Fruit fly (Drosophila melanogaster) whole organism, embryonic: ENCODE results near the gene CG32847.

Source experiments
- Atf6 ChIP-seq: fragments of 200-800 bp; sonication (Bioruptor generic); IDR thresholded peaks from 2 replicates; pipeline ENCODE4 v1.3.6; 2022; ENCODE audit warnings: missing biosample characterization, missing genetic modification characterization
- Blimp-1 ChIP-seq: fragments of 200-800 bp; sonication (Bioruptor generic); optimal IDR thresholded peaks from 3 replicates; lab custom pipeline; 2018; ENCODE audit warnings: missing biosample characterization, missing genetic modification characterization, mild to moderate bottlenecking, moderate library complexity, missing genetic modification reagents
- C15 ChIP-seq: fragments of 200-800 bp; sonication (Bioruptor generic); IDR thresholded peaks from 3 replicates; pipeline ENCODE4 v1.3.6; 2022; ENCODE audit warnings: missing biosample characterization, missing genetic modification characterization
- CG11504 ChIP-seq: fragments of 200-800 bp; sonication (Bioruptor generic); optimal IDR thresholded peaks from 3 replicates; lab custom pipeline; 2019; ENCODE audit warnings: missing biosample characterization, mild to moderate bottlenecking, missing genetic modification characterization, moderate library complexity
- CG13424 ChIP-seq: fragments of 200-800 bp; sonication (Bioruptor generic); optimal IDR thresholded peaks from 2 replicates; lab custom pipeline; 2019; ENCODE audit warnings: missing biosample characterization, mild to moderate bottlenecking, missing genetic modification characterization, moderate library complexity
- CG15269 ChIP-seq: fragments of 200-800 bp; sonication (Bioruptor generic); optimal IDR thresholded peaks from 2 replicates; lab custom pipeline; 2018; ENCODE audit warnings: missing biosample characterization, mild to moderate bottlenecking, missing genetic modification characterization, moderate library complexity
- CG15601 ChIP-seq: fragments of 200-800 bp; sonication (Bioruptor generic); optimal IDR thresholded peaks from 3 replicates; lab custom pipeline; 2019; ENCODE audit warnings: missing biosample characterization, mild to moderate bottlenecking, missing genetic modification characterization, moderate library complexity
- CG17361 ChIP-seq: fragments of 200-800 bp; sonication (Bioruptor generic); IDR thresholded peaks from 3 replicates; pipeline ENCODE4 v1.3.6; 2022; ENCODE audit warnings: missing biosample characterization, missing genetic modification characterization
- CG1792 ChIP-seq: fragments of 200-800 bp; sonication (Bioruptor generic); optimal IDR thresholded peaks from 2 replicates; lab custom pipeline; 2016; ENCODE audit warnings: missing biosample characterization, missing genetic modification characterization
- CG1832 ChIP-seq: fragments of 200-800 bp; sonication (Bioruptor generic); optimal IDR thresholded peaks from 2 replicates; lab custom pipeline; 2017; ENCODE audit warnings: missing biosample characterization, mild to moderate bottlenecking, missing genetic modification characterization, inconsistent platforms
- CG2129 ChIP-seq: fragments of 200-800 bp; sonication (Bioruptor generic); IDR thresholded peaks from 2 replicates; pipeline ENCODE4 v1.3.6; 2022; ENCODE audit warnings: missing biosample characterization, missing genetic modification characterization; ENCODE audit not compliant: partially characterized antibody
- CG2712 ChIP-seq: fragments of 200-800 bp; optimal IDR thresholded peaks from 3 replicates; lab custom pipeline; 2019; ENCODE audit warnings: missing biosample characterization, mild to moderate bottlenecking, missing genetic modification characterization, moderate library complexity
- CG4404 ChIP-seq: fragments of 200-800 bp; sonication (Bioruptor generic); IDR thresholded peaks from 2 replicates; pipeline ENCODE4 v1.3.6; 2022; ENCODE audit warnings: missing biosample characterization, missing genetic modification characterization
- CG6272 ChIP-seq: fragments of 200-800 bp; sonication (Bioruptor generic); IDR thresholded peaks from 2 replicates; pipeline ENCODE4 v1.3.6; 2022; ENCODE audit warnings: missing biosample characterization, missing genetic modification characterization
- CG6683 ChIP-seq: fragments of 200-800 bp; sonication (Bioruptor generic); optimal IDR thresholded peaks from 2 replicates; lab custom pipeline; 2017; ENCODE audit warnings: missing biosample characterization, mild to moderate bottlenecking, missing genetic modification characterization, missing genetic modification reagents
- CG6854 ChIP-seq: fragments of 200-800 bp; sonication (Bioruptor generic); optimal IDR thresholded peaks from 3 replicates; lab custom pipeline; 2017; ENCODE audit warnings: missing biosample characterization, mild to moderate bottlenecking, missing genetic modification characterization
- CG7556 ChIP-seq: fragments of 200-800 bp; sonication (Bioruptor generic); optimal IDR thresholded peaks from 2 replicates; lab custom pipeline; 2017; ENCODE audit warnings: missing biosample characterization, mild to moderate bottlenecking, missing genetic modification characterization
- Camta ChIP-seq: fragments of 200-800 bp; sonication (Bioruptor generic); optimal IDR thresholded peaks from 2 replicates; lab custom pipeline; 2016; ENCODE audit warnings: missing biosample characterization, missing genetic modification characterization
- CoRest ChIP-seq: fragments of 200-800 bp; sonication (Bioruptor generic); optimal IDR thresholded peaks from 3 replicates; lab custom pipeline; 2018; ENCODE audit warnings: missing biosample characterization, mild to moderate bottlenecking, missing genetic modification characterization, moderate library complexity
- Eip74EF ChIP-seq, 2 experiments: fragments of 200-800 bp in 1 of 2; fragments of >200 bp in 1 of 2; sonication (Bioruptor generic) in 1 of 2; optimal IDR thresholded peaks; 2 replicates each; lab custom pipeline; 2017 to 2019; ENCODE audit warnings: missing biosample characterization in 2 of 2, missing genetic modification characterization in 2 of 2, mild to moderate bottlenecking in 1 of 2, moderate library complexity in 1 of 2
- Gug ChIP-seq: fragments of 200-800 bp; sonication (Bioruptor generic); IDR thresholded peaks from 4 replicates; pipeline ENCODE4 v1.3.6; 2022; ENCODE audit warnings: missing biosample characterization, missing genetic modification characterization
- HHEX ChIP-seq: fragments of 200-800 bp; sonication (Bioruptor generic); optimal IDR thresholded peaks from 3 replicates; lab custom pipeline; 2017; ENCODE audit warnings: missing biosample characterization, mild to moderate bottlenecking, missing genetic modification characterization, missing genetic modification reagents
- HLH54F ChIP-seq: fragments of 200-800 bp; sonication (Bioruptor generic); optimal IDR thresholded peaks from 3 replicates; lab custom pipeline; 2016; ENCODE audit warnings: missing biosample characterization, missing genetic modification characterization
- Hmr ChIP-seq: fragments of 200-800 bp; sonication (Bioruptor generic); optimal IDR thresholded peaks from 3 replicates; lab custom pipeline; 2017; ENCODE audit warnings: mild to moderate bottlenecking, missing biosample characterization, missing genetic modification reagents, missing genetic modification characterization
- Hmx ChIP-seq: fragments of 200-800 bp; sonication (Bioruptor generic); optimal IDR thresholded peaks from 2 replicates; lab custom pipeline; 2016; ENCODE audit warnings: missing biosample characterization, missing genetic modification characterization
- Hr78 ChIP-seq, 2 experiments: fragments of 200-800 bp in 1 of 2; fragments of >200 bp in 1 of 2; sonication (Bioruptor generic) in 1 of 2; optimal IDR thresholded peaks; 2 replicates each; lab custom pipeline; 2017 to 2019; ENCODE audit warnings: missing biosample characterization in 2 of 2, missing genetic modification characterization in 2 of 2, mild to moderate bottlenecking in 1 of 2, moderate library complexity in 1 of 2
- Med ChIP-seq: fragments of 200-800 bp; sonication (Bioruptor generic); peaks from one replicate; lab custom pipeline; 2016; ENCODE audit warnings: missing biosample characterization, missing genetic modification characterization, mild to moderate bottlenecking, inconsistent platforms, moderate library complexity
- NFAT ChIP-seq: fragments of 200-800 bp; sonication (Bioruptor generic); IDR thresholded peaks from 2 replicates; pipeline ENCODE4 v1.3.6; 2022; ENCODE audit warnings: missing biosample characterization, missing genetic modification characterization
- Neu2 ChIP-seq: fragments of 200-800 bp; sonication (Bioruptor generic); optimal IDR thresholded peaks from 3 replicates; lab custom pipeline; 2016; ENCODE audit warnings: missing biosample characterization, missing genetic modification characterization, borderline replicate concordance
- Opbp ChIP-seq: fragments of 200-800 bp; sonication (Bioruptor generic); IDR thresholded peaks from 3 replicates; pipeline ENCODE4 v1.3.6; 2022; ENCODE audit warnings: missing biosample characterization, missing genetic modification characterization; ENCODE audit not compliant: partially characterized antibody
- Poxn ChIP-seq: fragments of 200-800 bp; sonication (Bioruptor generic); IDR thresholded peaks from 2 replicates; pipeline ENCODE4 v1.3.6; 2022; ENCODE audit warnings: missing biosample characterization, missing genetic modification characterization
- Sox100B ChIP-seq: fragments of 200-800 bp; sonication (Bioruptor generic); optimal IDR thresholded peaks from 3 replicates; lab custom pipeline; 2018; ENCODE audit warnings: missing biosample characterization, mild to moderate bottlenecking, missing genetic modification characterization
- Sry-β ChIP-seq: fragments of 200-800 bp; sonication (Bioruptor generic); optimal IDR thresholded peaks from 2 replicates; lab custom pipeline; 2018; ENCODE audit warnings: missing biosample characterization, mild to moderate bottlenecking, missing genetic modification characterization, moderate library complexity
- Vsx1 ChIP-seq: fragments of 200-800 bp; sonication (Bioruptor generic); optimal IDR thresholded peaks from 2 replicates; lab custom pipeline; 2017; ENCODE audit warnings: missing biosample characterization, mild to moderate bottlenecking, missing genetic modification characterization, missing genetic modification reagents
- dm ChIP-seq: fragments of 200-800 bp; sonication (Bioruptor generic); optimal IDR thresholded peaks from 3 replicates; lab custom pipeline; 2016; ENCODE audit warnings: missing biosample characterization, missing genetic modification characterization
- dmrt99B ChIP-seq: fragments of 200-800 bp; sonication (Bioruptor generic); optimal IDR thresholded peaks from 2 replicates; lab custom pipeline; 2018; ENCODE audit warnings: missing biosample characterization, mild to moderate bottlenecking, missing genetic modification characterization, moderate library complexity
- gcm ChIP-seq: fragments of 200-800 bp; sonication (Bioruptor generic); optimal IDR thresholded peaks from 2 replicates; lab custom pipeline; 2019; ENCODE audit warnings: missing biosample characterization, mild to moderate bottlenecking, missing genetic modification characterization, moderate library complexity
- gem ChIP-seq: fragments of 200-800 bp; sonication (Bioruptor generic); optimal IDR thresholded peaks from 2 replicates; lab custom pipeline; 2019; ENCODE audit warnings: missing biosample characterization, mild to moderate bottlenecking, missing genetic modification characterization, moderate library complexity
- gsb-n ChIP-seq: fragments of 200-800 bp; sonication (Bioruptor generic); optimal IDR thresholded peaks from 3 replicates; lab custom pipeline; 2018; ENCODE audit warnings: missing biosample characterization, mild to moderate bottlenecking, missing genetic modification characterization
- h ChIP-seq: fragments of >200 bp; optimal IDR thresholded peaks from 2 replicates; lab custom pipeline; 2017
- hkb ChIP-seq, 2 experiments: fragments of 200-800 bp in 1 of 2; fragments of >200 bp in 1 of 2; sonication (Bioruptor generic) in 1 of 2; IDR thresholded peaks in 1 of 2; optimal IDR thresholded peaks in 1 of 2; 2 replicates each; pipeline versions ENCODE4 v1.3.6 to Lab custom; 2017 to 2022; ENCODE audit warnings: missing biosample characterization in 1 of 2, missing genetic modification characterization in 1 of 2
- ind ChIP-seq: fragments of 200-800 bp; sonication (Bioruptor generic); optimal IDR thresholded peaks from 3 replicates; lab custom pipeline; 2016; ENCODE audit warnings: missing biosample characterization, missing genetic modification characterization
- peb ChIP-seq: fragments of 200-800 bp; sonication (Bioruptor generic); IDR thresholded peaks from 2 replicates; pipeline ENCODE4 v1.3.6; 2022; ENCODE audit warnings: missing biosample characterization, missing genetic modification characterization
- pho ChIP-seq: fragments of 200-800 bp; sonication (Bioruptor generic); optimal IDR thresholded peaks from 2 replicates; lab custom pipeline; 2016; ENCODE audit warnings: missing biosample characterization, missing genetic modification characterization
- phol ChIP-seq: fragments of 200-800 bp; sonication (Bioruptor generic); optimal IDR thresholded peaks from 3 replicates; lab custom pipeline; 2018; ENCODE audit warnings: missing biosample characterization, mild to moderate bottlenecking, missing genetic modification characterization, moderate library complexity
- pum ChIP-seq: fragments of 200-800 bp; sonication (Bioruptor generic); optimal IDR thresholded peaks from 2 replicates; lab custom pipeline; 2016; ENCODE audit warnings: missing biosample characterization, missing genetic modification characterization
- repo ChIP-seq: fragments of 200-800 bp; sonication (Bioruptor generic); optimal IDR thresholded peaks from 2 replicates; lab custom pipeline; 2016; ENCODE audit warnings: missing biosample characterization, missing genetic modification characterization
- trem ChIP-seq: fragments of 200-800 bp; optimal IDR thresholded peaks from 3 replicates; lab custom pipeline; 2019; ENCODE audit warnings: missing biosample characterization, mild to moderate bottlenecking, missing genetic modification characterization, moderate library complexity
- zfh1 ChIP-seq: fragments of 200-800 bp; sonication (Bioruptor generic); IDR thresholded peaks from 3 replicates; pipeline ENCODE4 v1.3.6; 2022; ENCODE audit warnings: missing biosample characterization, missing genetic modification characterization

CG32847 gene

DNA sequence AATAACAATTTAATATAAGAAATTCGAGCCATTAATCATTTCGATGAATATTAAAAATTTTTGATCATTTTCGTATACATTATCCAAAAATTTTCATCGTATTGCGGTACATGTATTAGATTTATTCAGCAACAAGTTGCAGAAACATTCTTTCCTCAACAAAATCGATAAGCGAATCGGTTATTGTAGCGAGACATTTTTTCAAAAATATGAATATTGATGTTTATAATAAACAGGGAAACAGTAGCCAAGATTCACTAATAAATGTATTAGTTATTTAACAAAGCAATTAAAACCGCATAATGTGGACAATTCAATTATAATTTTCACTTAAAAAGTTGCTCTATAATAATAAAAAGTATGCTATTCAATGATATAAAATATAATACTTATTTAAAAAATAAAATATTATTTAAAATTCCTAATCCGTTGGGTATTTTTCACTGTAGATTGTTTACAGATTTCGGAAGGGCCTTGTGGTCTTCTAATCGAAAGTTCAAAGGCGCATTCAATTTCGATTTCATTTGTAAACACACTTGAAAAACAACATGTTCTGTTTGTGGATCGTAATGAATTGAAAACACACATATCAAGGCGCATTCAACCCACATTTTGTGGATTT, 32.2 kb upstream of the CG32847 start (continued):
- TF ChIP-seq HHEX (GFP tag; lab: Kevin White, UChicago) (no peak), CG2712 (tag; lab: Kevin White, UChicago) (peak; percentile 63), Eip74EF (GFP tag; optimal IDR thresholded peaks at IDR 0.05; lab: Kevin White, UChicago) (peak in 1 of 2 experiments; percentile 15), C15 (GFP tag; lab: Robert Waterston, UW) (no peak), Atf6 (no peak), CG15269 (tag; lab: Kevin White, UChicago) (peak; percentile 56), Poxn (no peak), trem (no peak), zfh1 (GFP tag; lab: Robert Waterston, UW) (no peak), dm (GFP tag; lab: Kevin White, UChicago) (no peak), NFAT (GFP tag; lab: Robert Waterston, UW) (no peak), CG6683 (no peak), CoRest (peak; percentile 24), CG7556 (peak; percentile 17), Opbp (GFP tag; lab: Robert Waterston, UW) (no peak), Hmr (GFP tag; lab: Kevin White, UChicago) (no peak), Blimp-1 (GFP tag; lab: Kevin White, UChicago) (peak; percentile 82), Sox100B (GFP tag; lab: Kevin White, UChicago) (peak; percentile 37), gcm (GFP tag; lab: Kevin White, UChicago) (peak; percentile 7), Gug (GFP tag; lab: Robert Waterston, UW) (no peak), repo (GFP tag; lab: Kevin White, UChicago) (no peak), CG6272 (GFP tag; lab: Robert Waterston, UW) (no peak), CG6854 (GFP tag; lab: Kevin White, UChicago) (no peak), dmrt99B (tag; lab: Kevin White, UChicago) (peak; percentile 42), Vsx1 (GFP tag; lab: Kevin White, UChicago) (no peak), Sry-β (GFP tag; lab: Kevin White, UChicago) (no peak), CG2129 (GFP tag; lab: Robert Waterston, UW) (no peak), CG4404 (no peak), Camta (no peak), CG15601 (tag; lab: Kevin White, UChicago) (peak; percentile 57), pum (GFP tag; lab: Kevin White, UChicago) (no peak), CG13424 (tag; lab: Kevin White, UChicago) (peak; percentile 56), Neu2 (GFP tag; lab: Kevin White, UChicago) (no peak), hkb (optimal IDR thresholded peaks at IDR 0.05; lab: Kevin White, UChicago) (no peak), hkb (GFP tag; IDR thresholded peaks at IDR 0.05; lab: Robert Waterston, UW) (no peak), ind (GFP tag; lab: Kevin White, UChicago) (no peak), gem (tag; lab: Kevin White, UChicago) (peak; percentile 62), Med (no peak), CG17361 (GFP tag; lab: Robert Waterston, UW) (0 out of 3 replicates have a peak, but pooled peaks have one; percentile 15), pho (GFP tag; lab: Kevin White, UChicago) (no peak), gsb-n (tag; lab: Kevin White, UChicago) (peak; percentile 3), CG1792 (GFP tag; lab: Kevin White, UChicago) (no peak), CG11504 (tag; lab: Kevin White, UChicago) (peak; percentile 98), peb (GFP tag; lab: Robert Waterston, UW) (no peak), phol (peak; percentile 24), CG1832 (GFP tag; lab: Kevin White, UChicago) (no peak), HLH54F (no peak), h (lab: Kevin White, UChicago) (no peak), Hr78 (GFP tag; optimal IDR thresholded peaks at IDR 0.05; lab: Kevin White, UChicago) (peak in 1 of 2 experiments; percentile 33), Hmx (GFP tag; lab: Kevin White, UChicago) (no peak)
